Worm (Caenorhabditis elegans): Measurements from ENCODE around the gene ncx-1.

ncx-1 gene

ce11 chrV:20158223-20158622 is 37.8 kb upstream of the ncx-1 start, which contains the start of gene F19B2.6:
Gene F19B2.6 (plus strand): TSS chrV:20158523.
- TF ChIP-seq ham-2 (GFP tag; optimal IDR thresholded peaks at IDR 0.05) (no peak), hlh-1 (tag; optimal IDR thresholded peaks at IDR 0.05) (no peak), drap-1 (GFP tag; optimal IDR thresholded peaks at IDR 0.05) (no peak), flh-1 (GFP tag; optimal IDR thresholded peaks at IDR 0.05) (no peak), ceh-39 (tag; optimal IDR thresholded peaks at IDR 0.05) (no peak), mls-2 (tag; optimal IDR thresholded peaks at IDR 0.05) (no peak), cnd-1 (tag; optimal IDR thresholded peaks at IDR 0.05) (no peak), M03D4.4 (tag; optimal IDR thresholded peaks at IDR 0.05) (no peak), mep-1 (tag; optimal IDR thresholded peaks at IDR 0.05) (no peak), pha-4 (tag; optimal IDR thresholded peaks at IDR 0.05) (no peak), nhr-76 (tag; optimal IDR thresholded peaks at IDR 0.05) (no peak)

ce11 chrV:20151855-20152254 is 31.4 kb upstream of the ncx-1 start:
- no peak for TF ChIP-seq nhr-28 (tag; optimal IDR thresholded peaks at IDR 0.05)
- TF ChIP-seq unc-120 (tag; optimal IDR thresholded peaks at IDR 0.05; ENCODE audit: poor library complexity, severe bottlenecking), result no peak
- TF ChIP-seq nhr-2 (tag; optimal IDR thresholded peaks at IDR 0.05), result no peak
- no peak for TF ChIP-seq M03D4.4 (tag; optimal IDR thresholded peaks at IDR 0.05)

- no peak for TF ChIP-seq lsy-2 (tag; optimal IDR thresholded peaks at IDR 0.05)
- TF ChIP-seq sptf-1 (tag; optimal IDR thresholded peaks at IDR 0.05), result no peak
- TF ChIP-seq unc-39 (tag; optimal IDR thresholded peaks at IDR 0.05), result no peak
- no peak for TF ChIP-seq elt-3 (tag; optimal IDR thresholded peaks at IDR 0.05)
- no peak for TF ChIP-seq unc-62 (GFP tag; optimal IDR thresholded peaks at IDR 0.05)
- no peak for TF ChIP-seq nhr-2 (tag; optimal IDR thresholded peaks at IDR 0.05)
- no peak for TF ChIP-seq unc-120 (tag; optimal IDR thresholded peaks at IDR 0.05; ENCODE audit: poor library complexity, severe bottlenecking)
- TF ChIP-seq pha-4 (tag; optimal IDR thresholded peaks at IDR 0.05), result no peak
Measured at ce11 chrV:20151432-20151831, 31.0 kb upstream of the ncx-1 start, which contains the start of gene F19B2.7. Gene F19B2.7 (plus strand): TSS chrV:20151732.

- no peak for TF ChIP-seq lin-32 (GFP tag; optimal IDR thresholded peaks at IDR 0.05)
- TF ChIP-seq lin-13 (tag; optimal IDR thresholded peaks at IDR 0.05), result no peak
- no peak for TF ChIP-seq flh-1 (GFP tag; optimal IDR thresholded peaks at IDR 0.05)
- TF ChIP-seq unc-62 (GFP tag; optimal IDR thresholded peaks at IDR 0.05), result no peak
Measured at ce11 chrV:20147662-20148245, 27.3 kb upstream of the ncx-1 start, which contains the start of gene Y113G7A.13. Gene Y113G7A.13 (plus strand): TSS chrV:20148195.

- TF ChIP-seq elt-3 (tag; optimal IDR thresholded peaks at IDR 0.05) (no peak), ceh-83 (GFP tag; optimal IDR thresholded peaks at IDR 0.05) (no peak), mep-1 (tag; optimal IDR thresholded peaks at IDR 0.05) (no peak), ham-2 (GFP tag; optimal IDR thresholded peaks at IDR 0.05) (no peak), nhr-2 (tag; optimal IDR thresholded peaks at IDR 0.05) (no peak), M03D4.4 (tag; optimal IDR thresholded peaks at IDR 0.05) (no peak), hlh-1 (tag; optimal IDR thresholded peaks at IDR 0.05) (no peak), lin-13 (tag; optimal IDR thresholded peaks at IDR 0.05) (no peak), unc-120 (tag; optimal IDR thresholded peaks at IDR 0.05; ENCODE audit: poor library complexity, severe bottlenecking) (no peak)
Measured at ce11 chrV:20143711-20144110, 23.2 kb upstream of the ncx-1 start.

ce11 chrV:20142285-20142684 is 21.8 kb upstream of the ncx-1 start, which contains the start of gene Y113G7A.12:
Gene Y113G7A.12 (plus strand): TSS chrV:20142585.
- peak; percentile 15 for TF ChIP-seq hlh-1 (tag; optimal IDR thresholded peaks at IDR 0.05)
- TF ChIP-seq mab-5 (tag; optimal IDR thresholded peaks at IDR 0.05), result no peak
- no peak for TF ChIP-seq nhr-28 (tag; optimal IDR thresholded peaks at IDR 0.05)
- no peak for TF ChIP-seq nhr-237 (tag; optimal IDR thresholded peaks at IDR 0.05)

- TF ChIP-seq nhr-76 (tag; optimal IDR thresholded peaks at IDR 0.05) (no peak), nhr-28 (tag; optimal IDR thresholded peaks at IDR 0.05) (no peak), flh-1 (GFP tag; optimal IDR thresholded peaks at IDR 0.05) (no peak), sptf-1 (tag; optimal IDR thresholded peaks at IDR 0.05) (no peak), nhr-2 (tag; optimal IDR thresholded peaks at IDR 0.05) (no peak), bed-3 (GFP tag; optimal IDR thresholded peaks at IDR 0.05) (no peak), sem-2 (GFP tag; optimal IDR thresholded peaks at IDR 0.05) (no peak), mep-1 (tag; optimal IDR thresholded peaks at IDR 0.05) (no peak), unc-62 (GFP tag; optimal IDR thresholded peaks at IDR 0.05) (no peak), nhr-12 (tag; optimal IDR thresholded peaks at IDR 0.05) (no peak), nhr-237 (tag; optimal IDR thresholded peaks at IDR 0.05) (no peak), tbx-8 (GFP tag; optimal IDR thresholded peaks at IDR 0.05) (no peak)
Measured at ce11 chrV:20138407-20139044, 18.1 kb upstream of the ncx-1 start, which contains the start of gene Y113G7A.14. Gene Y113G7A.14 (minus strand): TSS chrV:20138457.

Data from whole organism, mixed stage, embryonic.